Worm (Caenorhabditis elegans) whole organism, L2 larva: Measurements from ENCODE around the gene Y39A1A.10.
A peak's percentile ranks its signal among the peaks of the same experiment; 100 is the strongest.

ENCODE experiments used
- C34F6.9 ChIP-seq: fragments of 150-350 bp; optimal IDR thresholded peaks from 2 replicates; lab custom pipeline; 2014; ENCODE audit warnings: missing biosample characterization, missing genetic modification characterization
- F13H6.1 ChIP-seq: sonication (generic microtip); optimal IDR thresholded peaks from 2 replicates; lab custom pipeline; 2016; ENCODE audit warnings: missing genetic modification characterization, missing compliant biosample characterization
- R02D3.7 ChIP-seq: fragments of 150-350 bp; optimal IDR thresholded peaks from 2 replicates; lab custom pipeline; 2014; ENCODE audit warnings: missing biosample characterization, missing genetic modification characterization
- alr-1 ChIP-seq: fragments of 150-350 bp; optimal IDR thresholded peaks from 2 replicates; lab custom pipeline; 2014; ENCODE audit warnings: missing biosample characterization, missing genetic modification characterization
- ama-1 ChIP-seq: fragments of 150-350 bp; optimal IDR thresholded peaks from 2 replicates; lab custom pipeline; 2018; ENCODE audit warnings: inconsistent platforms
- ceh-16 ChIP-seq: fragments of 150-350 bp; optimal IDR thresholded peaks from 2 replicates; lab custom pipeline; 2014; ENCODE audit warnings: missing biosample characterization, missing genetic modification characterization
- ceh-82 ChIP-seq: fragments of 150-350 bp; optimal IDR thresholded peaks from 2 replicates; lab custom pipeline; 2014; ENCODE audit warnings: missing biosample characterization, missing genetic modification characterization
- crh-2 ChIP-seq: sonication (generic microtip); optimal IDR thresholded peaks from 2 replicates; lab custom pipeline; 2017; ENCODE audit warnings: missing biosample characterization, missing genetic modification characterization
- dmd-4 ChIP-seq: sonication (generic microtip); optimal IDR thresholded peaks from 2 replicates; lab custom pipeline; 2017; ENCODE audit warnings: missing biosample characterization, missing genetic modification characterization
- egl-27 ChIP-seq: sonication (generic microtip); optimal IDR thresholded peaks from 3 replicates; lab custom pipeline; 2017; ENCODE audit warnings: missing biosample characterization, missing genetic modification reagents, missing genetic modification characterization
- elt-3 ChIP-seq: sonication (generic microtip); optimal IDR thresholded peaks from 2 replicates; lab custom pipeline; 2017; ENCODE audit warnings: missing biosample characterization, missing genetic modification characterization
- gmeb-1 ChIP-seq: fragments of 150-350 bp; optimal IDR thresholded peaks from 2 replicates; lab custom pipeline; 2014; ENCODE audit warnings: missing biosample characterization, missing genetic modification characterization
- lin-11 ChIP-seq: fragments of 150-350 bp; sonication (generic microtip); optimal IDR thresholded peaks from 2 replicates; lab custom pipeline; 2014; ENCODE audit warnings: missing biosample characterization, missing genetic modification characterization, inconsistent platforms, mixed read lengths
- lin-13 ChIP-seq: fragments of 150-350 bp; optimal IDR thresholded peaks from 2 replicates; lab custom pipeline; 2014; ENCODE audit warnings: missing biosample characterization, missing genetic modification reagents, missing genetic modification characterization
- lin-39 ChIP-seq: fragments of 150-350 bp; optimal IDR thresholded peaks from 2 replicates; lab custom pipeline; 2014; ENCODE audit warnings: missing biosample characterization, missing genetic modification reagents, missing genetic modification characterization
- lsy-2 ChIP-seq, 2 experiments: fragments of 150-350 bp in 1 of 2; sonication (generic microtip) in 1 of 2; optimal IDR thresholded peaks; 2 replicates each; lab custom pipeline; 2014 to 2017; ENCODE audit warnings: missing biosample characterization in 2 of 2, missing genetic modification characterization in 2 of 2
- mab-5 ChIP-seq: fragments of 150-350 bp; optimal IDR thresholded peaks from 2 replicates; lab custom pipeline; 2014; ENCODE audit warnings: missing biosample characterization, missing genetic modification characterization
- mbf-1 ChIP-seq: sonication (generic microtip); optimal IDR thresholded peaks from 2 replicates; lab custom pipeline; 2017; ENCODE audit warnings: missing biosample characterization, missing genetic modification characterization
- mdl-1 ChIP-seq, 2 experiments: fragments of 150-350 bp in 1 of 2; sonication (generic microtip) in 1 of 2; optimal IDR thresholded peaks; 2 replicates each; lab custom pipeline; 2017; ENCODE audit warnings: missing biosample characterization in 2 of 2, missing genetic modification characterization in 2 of 2
- nhr-11 ChIP-seq: fragments of 150-350 bp; optimal IDR thresholded peaks from 2 replicates; lab custom pipeline; 2014; ENCODE audit warnings: missing biosample characterization, missing genetic modification characterization
- nhr-129 ChIP-seq: fragments of 150-350 bp; optimal IDR thresholded peaks from 2 replicates; lab custom pipeline; 2014; ENCODE audit warnings: missing biosample characterization, missing genetic modification characterization
- nhr-21 ChIP-seq: fragments of 150-350 bp; optimal IDR thresholded peaks from 2 replicates; lab custom pipeline; 2014; ENCODE audit warnings: missing biosample characterization, missing genetic modification characterization
- nhr-23 ChIP-seq: fragments of 150-350 bp; optimal IDR thresholded peaks from 2 replicates; lab custom pipeline; 2014; ENCODE audit warnings: missing biosample characterization, missing genetic modification reagents, missing genetic modification characterization
- nhr-237 ChIP-seq: fragments of 150-350 bp; optimal IDR thresholded peaks from 2 replicates; lab custom pipeline; 2014; ENCODE audit warnings: missing biosample characterization, missing genetic modification characterization
- nhr-6 ChIP-seq: fragments of 150-350 bp; optimal IDR thresholded peaks from 2 replicates; lab custom pipeline; 2014; ENCODE audit warnings: missing biosample characterization, missing genetic modification characterization
- peb-1 ChIP-seq: fragments of 150-350 bp; optimal IDR thresholded peaks from 2 replicates; lab custom pipeline; 2014; ENCODE audit warnings: missing biosample characterization, missing genetic modification characterization
- sem-4 ChIP-seq: fragments of 150-350 bp; optimal IDR thresholded peaks from 2 replicates; lab custom pipeline; 2014; ENCODE audit warnings: missing biosample characterization, missing genetic modification reagents, missing genetic modification characterization
- skn-1 ChIP-seq: sonication (generic microtip); optimal IDR thresholded peaks from 2 replicates; lab custom pipeline; 2017; ENCODE audit warnings: missing biosample characterization, missing genetic modification characterization
- sma-9 ChIP-seq, 2 experiments: fragments of 150-350 bp in 1 of 2; sonication (generic microtip) in 1 of 2; optimal IDR thresholded peaks; 2 replicates each; lab custom pipeline; 2014 to 2016; ENCODE audit warnings: missing genetic modification characterization in 2 of 2, mild to moderate bottlenecking in 1 of 2, missing biosample characterization in 1 of 2, missing compliant biosample characterization in 1 of 2, missing genetic modification reagents in 1 of 2, moderate library complexity in 1 of 2
- unc-39 ChIP-seq: fragments of 150-350 bp; optimal IDR thresholded peaks from 2 replicates; lab custom pipeline; 2014; ENCODE audit warnings: missing biosample characterization, missing genetic modification characterization
- unc-55 ChIP-seq: fragments of 150-350 bp; sonication (generic microtip); optimal IDR thresholded peaks from 3 replicates; lab custom pipeline; 2014; ENCODE audit warnings: missing biosample characterization, missing genetic modification reagents, missing genetic modification characterization
- unc-62 ChIP-seq: fragments of 150-350 bp; optimal IDR thresholded peaks from 2 replicates; lab custom pipeline; 2014; ENCODE audit warnings: missing biosample characterization, missing genetic modification reagents, missing genetic modification characterization
- ztf-11 ChIP-seq: sonication (generic microtip); optimal IDR thresholded peaks from 2 replicates; lab custom pipeline; 2017; ENCODE audit warnings: missing biosample characterization, missing genetic modification characterization
- ztf-4 ChIP-seq: fragments of 150-350 bp; optimal IDR thresholded peaks from 2 replicates; lab custom pipeline; 2014; ENCODE audit warnings: missing biosample characterization, missing genetic modification characterization

Y39A1A.10 gene

ce11 chrIII:10599699-10600098 is 32.8 kb upstream of the Y39A1A.10 start (continued):
- TF ChIP-seq peb-1 (tag; lab: Kevin White, UChicago) (no peak), unc-62 (GFP tag; lab: Kevin White, UChicago) (no peak), skn-1 (tag; lab: Kevin White, UChicago) (no peak), F13H6.1 (tag; lab: Kevin White, UChicago) (peak; percentile 69), ama-1 (peak; percentile 17), ztf-11 (tag; lab: Kevin White, UChicago) (no peak), elt-3 (tag; lab: Kevin White, UChicago) (no peak), ceh-82 (tag; lab: Kevin White, UChicago) (no peak), lin-13 (peak; percentile 46), R02D3.7 (tag; lab: Kevin White, UChicago) (no peak), mdl-1 (tag; optimal IDR thresholded peaks at IDR 0.05; lab: Kevin White, UChicago) (no peak), gmeb-1 (tag; lab: Kevin White, UChicago) (peak; percentile 74), mab-5 (tag; lab: Kevin White, UChicago) (peak; percentile 8), nhr-6 (tag; lab: Kevin White, UChicago) (peak; percentile 30)

- TF ChIP-seq unc-55, result no peak
- TF ChIP-seq nhr-11 (tag; lab: Kevin White, UChicago), result no peak
- TF ChIP-seq mbf-1 (tag; lab: Kevin White, UChicago), result no peak
- TF ChIP-seq nhr-237, result no peak
- TF ChIP-seq nhr-21 (tag; lab: Kevin White, UChicago), result no peak
- no peak for TF ChIP-seq lin-13
- TF ChIP-seq elt-3 (tag; lab: Kevin White, UChicago), result no peak
- no peak for TF ChIP-seq gmeb-1 (tag; lab: Kevin White, UChicago)
- TF ChIP-seq nhr-6 (tag; lab: Kevin White, UChicago), result no peak
- no peak for TF ChIP-seq ztf-4 (tag; lab: Kevin White, UChicago)
- no peak for TF ChIP-seq unc-62 (GFP tag; lab: Kevin White, UChicago)
- no peak for TF ChIP-seq F13H6.1 (tag; lab: Kevin White, UChicago)
- TF ChIP-seq egl-27, result no peak
- no peak for TF ChIP-seq alr-1 (tag; lab: Kevin White, UChicago)
- no peak for TF ChIP-seq crh-2 (tag; lab: Kevin White, UChicago)
- no peak for TF ChIP-seq sem-4 (tag; lab: Kevin White, UChicago)
- no peak for TF ChIP-seq C34F6.9
Measured at ce11 chrIII:10600138-10600626, 32.3 kb upstream of the Y39A1A.10 start, which contains the start of gene epg-6. Gene epg-6 (minus strand): TSS chrIII:10600188.

- no peak for TF ChIP-seq R02D3.7 (tag; lab: Kevin White, UChicago)
- TF ChIP-seq sma-9 (GFP tag; optimal IDR thresholded peaks at IDR 0.05; lab: Kevin White, UChicago), result peak; percentile 12
- TF ChIP-seq sma-9 (tag; optimal IDR thresholded peaks at IDR 0.05; lab: Kevin White, UChicago), result no peak
Measured at ce11 chrIII:10600894-10601293, 31.6 kb upstream of the Y39A1A.10 start.

ce11 chrIII:10603248-10603647 is 29.3 kb upstream of the Y39A1A.10 start, which contains the start of gene Y39A1A.2:
Gene Y39A1A.2 (minus strand): TSS chrIII:10603566.
- TF ChIP-seq unc-39 (tag; lab: Kevin White, UChicago), result no peak
- TF ChIP-seq nhr-23 (tag; lab: Kevin White, UChicago), result no peak
- TF ChIP-seq ceh-82 (tag; lab: Kevin White, UChicago), result no peak
- TF ChIP-seq unc-55, result no peak
- no peak for TF ChIP-seq ama-1
- TF ChIP-seq nhr-237, result no peak
- TF ChIP-seq C34F6.9, result no peak
- TF ChIP-seq ceh-16, result no peak
- no peak for TF ChIP-seq elt-3 (tag; lab: Kevin White, UChicago)
- no peak for TF ChIP-seq lin-39 (tag; lab: Kevin White, UChicago)
- no peak for TF ChIP-seq lin-13
- TF ChIP-seq egl-27, result no peak
- no peak for TF ChIP-seq dmd-4 (tag; lab: Kevin White, UChicago)

- TF ChIP-seq lsy-2 (tag; optimal IDR thresholded peaks at IDR 0.05; lab: Kevin White, UChicago) (peak in 1 of 2 experiments; percentile 23), unc-55 (peak; percentile 6), nhr-11 (tag; lab: Kevin White, UChicago) (no peak), lin-11 (tag; lab: Kevin White, UChicago) (peak; percentile 55), nhr-21 (tag; lab: Kevin White, UChicago) (peak; percentile 45), C34F6.9 (peak; percentile 18), gmeb-1 (tag; lab: Kevin White, UChicago) (no peak), nhr-129 (tag; lab: Kevin White, UChicago) (peak; percentile 32)
Measured at ce11 chrIII:10604325-10604724, 28.2 kb upstream of the Y39A1A.10 start.
